Fruit fly (Drosophila melanogaster) whole organism, prepupa: ENCODE results near the gene CG15515.

Experiments
- Blimp-1 ChIP-seq: fragments of 200-800 bp; sonication (Bioruptor generic); optimal IDR thresholded peaks from 3 replicates; lab custom pipeline; 2017; ENCODE audit warnings: missing biosample characterization, missing genetic modification characterization, mild to moderate bottlenecking, moderate library complexity, missing genetic modification reagents
- CG10631 ChIP-seq: fragments of 200-800 bp; sonication (Bioruptor generic); optimal IDR thresholded peaks from 2 replicates; lab custom pipeline; 2016; ENCODE audit warnings: missing biosample characterization, missing genetic modification characterization
- CG10669 ChIP-seq: fragments of 200-800 bp; sonication (Bioruptor generic); optimal IDR thresholded peaks from 3 replicates; lab custom pipeline; 2018; ENCODE audit warnings: missing biosample characterization, mild to moderate bottlenecking, missing genetic modification characterization, moderate library complexity
- CG11294 ChIP-seq: fragments of 200-800 bp; sonication (Bioruptor generic); IDR thresholded peaks from 2 replicates; pipeline ENCODE4 v1.3.6; 2022; ENCODE audit warnings: missing biosample characterization, missing genetic modification characterization
- CG11762 ChIP-seq: fragments of 200-800 bp; sonication (Bioruptor generic); optimal IDR thresholded peaks from 3 replicates; lab custom pipeline; 2016; ENCODE audit warnings: missing biosample characterization, missing genetic modification characterization; ENCODE audit not compliant: insufficient read depth
- CG11902 ChIP-seq: fragments of 200-800 bp; sonication (Bioruptor generic); optimal IDR thresholded peaks from 3 replicates; lab custom pipeline; 2016; ENCODE audit warnings: missing biosample characterization, missing genetic modification characterization
- CG1621 ChIP-seq: fragments of 200-800 bp; sonication (Bioruptor generic); optimal IDR thresholded peaks from 3 replicates; lab custom pipeline; 2018; ENCODE audit warnings: missing biosample characterization, mild to moderate bottlenecking, missing genetic modification characterization
- CG16779 ChIP-seq: fragments of 200-800 bp; sonication (Bioruptor generic); optimal IDR thresholded peaks from 3 replicates; lab custom pipeline; 2017; ENCODE audit warnings: missing biosample characterization, mild to moderate bottlenecking, missing genetic modification characterization
- CG3032 ChIP-seq: fragments of 200-800 bp; optimal IDR thresholded peaks from 2 replicates; lab custom pipeline; 2019; ENCODE audit warnings: missing biosample characterization, mild to moderate bottlenecking, missing genetic modification characterization, moderate library complexity
- CG34406 ChIP-seq: fragments of 200-800 bp; sonication (Bioruptor generic); optimal IDR thresholded peaks from 3 replicates; lab custom pipeline; 2016; ENCODE audit warnings: missing biosample characterization, missing genetic modification characterization
- CG3919 ChIP-seq: fragments of 200-800 bp; sonication (Bioruptor generic); optimal IDR thresholded peaks from 3 replicates; lab custom pipeline; 2016; ENCODE audit warnings: missing biosample characterization, missing genetic modification characterization
- CG4318 ChIP-seq: fragments of 200-800 bp; sonication (Bioruptor generic); optimal IDR thresholded peaks from 3 replicates; lab custom pipeline; 2017; ENCODE audit warnings: missing biosample characterization, mild to moderate bottlenecking, missing genetic modification characterization
- CG6163 ChIP-seq: fragments of 200-800 bp; sonication (Bioruptor generic); IDR thresholded peaks from 3 replicates; pipeline ENCODE4 v1.3.6; 2022; ENCODE audit warnings: missing biosample characterization, missing genetic modification characterization
- CG6276 ChIP-seq: fragments of 200-800 bp; sonication (Bioruptor generic); optimal IDR thresholded peaks from 2 replicates; lab custom pipeline; 2017; ENCODE audit warnings: missing biosample characterization, mild to moderate bottlenecking, missing genetic modification characterization
- CG6792 ChIP-seq: fragments of 200-800 bp; sonication (Bioruptor generic); optimal IDR thresholded peaks from 3 replicates; lab custom pipeline; 2016; ENCODE audit warnings: missing biosample characterization, missing genetic modification characterization
- CG6808 ChIP-seq: fragments of 200-800 bp; sonication (Bioruptor generic); optimal IDR thresholded peaks from 3 replicates; lab custom pipeline; 2017; ENCODE audit warnings: missing biosample characterization, missing genetic modification characterization, mild to moderate bottlenecking, moderate library complexity, missing genetic modification reagents
- CG6854 ChIP-seq: fragments of 200-800 bp; sonication (Bioruptor generic); optimal IDR thresholded peaks from 2 replicates; lab custom pipeline; 2017; ENCODE audit warnings: missing biosample characterization, mild to moderate bottlenecking, missing genetic modification characterization
- CG7368 ChIP-seq: fragments of 200-800 bp; sonication (Bioruptor generic); optimal IDR thresholded peaks from 3 replicates; lab custom pipeline; 2016; ENCODE audit warnings: missing biosample characterization, missing genetic modification characterization
- CG8319 ChIP-seq: fragments of 200-800 bp; sonication (Bioruptor generic); optimal IDR thresholded peaks from 3 replicates; lab custom pipeline; 2016; ENCODE audit warnings: missing biosample characterization, missing genetic modification characterization
- CG8632 ChIP-seq: fragments of 200-800 bp; sonication (Bioruptor generic); optimal IDR thresholded peaks from 3 replicates; lab custom pipeline; 2016; ENCODE audit warnings: missing biosample characterization, missing genetic modification characterization
- CG9139 ChIP-seq: fragments of 200-800 bp; sonication (Bioruptor generic); optimal IDR thresholded peaks from 3 replicates; lab custom pipeline; 2017; ENCODE audit warnings: missing biosample characterization, mild to moderate bottlenecking, missing genetic modification characterization
- Eip75B ChIP-seq: fragments of 200-800 bp; sonication (Bioruptor generic); optimal IDR thresholded peaks from 3 replicates; lab custom pipeline; 2016; ENCODE audit warnings: missing biosample characterization, missing genetic modification characterization
- Eip78C ChIP-seq: fragments of 200-800 bp; sonication (Bioruptor generic); peaks from one replicate; lab custom pipeline; 2016; ENCODE audit warnings: missing biosample characterization, missing genetic modification characterization
- Eip93F ChIP-seq: fragments of 200-800 bp; sonication (Bioruptor generic); optimal IDR thresholded peaks from 2 replicates; lab custom pipeline; 2016; ENCODE audit warnings: missing biosample characterization, mild to moderate bottlenecking, missing genetic modification characterization
- Ets21C ChIP-seq: fragments of 200-800 bp; sonication (Bioruptor generic); optimal IDR thresholded peaks from 3 replicates; lab custom pipeline; 2016; ENCODE audit warnings: missing biosample characterization, missing genetic modification characterization
- Ets96B ChIP-seq: fragments of 200-800 bp; optimal IDR thresholded peaks from 2 replicates; lab custom pipeline; 2019; ENCODE audit warnings: missing biosample characterization, mild to moderate bottlenecking, missing genetic modification characterization, moderate library complexity
- Gug ChIP-seq: fragments of 200-800 bp; sonication (Bioruptor generic); IDR thresholded peaks from 2 replicates; pipeline ENCODE4 v1.3.6; 2022; ENCODE audit warnings: missing biosample characterization, missing genetic modification characterization
- Hr38 ChIP-seq: sonication (Bioruptor generic); optimal IDR thresholded peaks from 2 replicates; lab custom pipeline; 2016; ENCODE audit warnings: missing biosample characterization, missing genetic modification characterization
- Hr4 ChIP-seq: fragments of 200-800 bp; sonication (Bioruptor generic); optimal IDR thresholded peaks from 3 replicates; lab custom pipeline; 2016; ENCODE audit warnings: missing biosample characterization, missing genetic modification characterization
- Lpt ChIP-seq: fragments of 200-800 bp; sonication (Bioruptor generic); optimal IDR thresholded peaks from 3 replicates; lab custom pipeline; 2016; ENCODE audit warnings: missing biosample characterization, missing genetic modification characterization
- Met ChIP-seq: fragments of 200-800 bp; sonication (Bioruptor generic); optimal IDR thresholded peaks from 3 replicates; lab custom pipeline; 2016; ENCODE audit warnings: missing biosample characterization, missing genetic modification characterization
- OdsH ChIP-seq: fragments of 200-800 bp; sonication (Bioruptor generic); optimal IDR thresholded peaks from 3 replicates; lab custom pipeline; 2016; ENCODE audit warnings: missing biosample characterization, missing genetic modification characterization
- Smox ChIP-seq: fragments of 200-800 bp; sonication (Bioruptor generic); optimal IDR thresholded peaks from 3 replicates; lab custom pipeline; 2016; ENCODE audit warnings: missing biosample characterization, missing genetic modification characterization
- Sox102F ChIP-seq: fragments of 200-800 bp; sonication (Bioruptor generic); optimal IDR thresholded peaks from 2 replicates; lab custom pipeline; 2016; ENCODE audit warnings: missing biosample characterization, mild to moderate bottlenecking, missing genetic modification characterization
- Sox14 ChIP-seq: fragments of 200-800 bp; sonication (Bioruptor generic); optimal IDR thresholded peaks from 3 replicates; lab custom pipeline; 2016; ENCODE audit warnings: missing biosample characterization, missing genetic modification characterization
- cyc ChIP-seq: fragments of 200-800 bp; sonication (Bioruptor generic); optimal IDR thresholded peaks from 3 replicates; lab custom pipeline; 2016; ENCODE audit warnings: missing biosample characterization, missing genetic modification characterization
- dac ChIP-seq: fragments of 200-800 bp; sonication (Bioruptor generic); optimal IDR thresholded peaks from 2 replicates; lab custom pipeline; 2017; ENCODE audit warnings: missing biosample characterization, mild to moderate bottlenecking, missing genetic modification characterization
- dsx ChIP-seq: fragments of 200-800 bp; optimal IDR thresholded peaks from 3 replicates; lab custom pipeline; 2019; ENCODE audit warnings: missing biosample characterization, mild to moderate bottlenecking, missing genetic modification characterization, moderate library complexity; ENCODE audit not compliant: poor library complexity, severe bottlenecking
- eg ChIP-seq: fragments of 200-800 bp; sonication (Bioruptor generic); IDR thresholded peaks from 3 replicates; pipeline ENCODE4 v1.3.6; 2022; ENCODE audit warnings: missing biosample characterization, missing genetic modification characterization
- esn ChIP-seq: fragments of 200-800 bp; sonication (Bioruptor generic); optimal IDR thresholded peaks from 2 replicates; lab custom pipeline; 2016; ENCODE audit warnings: missing biosample characterization, mild to moderate bottlenecking, missing genetic modification characterization, moderate library complexity
- fd59A ChIP-seq: fragments of 200-800 bp; sonication (Bioruptor generic); optimal IDR thresholded peaks from 2 replicates; lab custom pipeline; 2017; ENCODE audit warnings: missing biosample characterization, mild to moderate bottlenecking, missing genetic modification characterization, missing genetic modification reagents
- fd85E ChIP-seq: fragments of 200-800 bp; sonication (Bioruptor generic); optimal IDR thresholded peaks from 3 replicates; lab custom pipeline; 2016; ENCODE audit warnings: missing biosample characterization, missing genetic modification characterization
- fkh ChIP-seq: fragments of 200-800 bp; sonication (Bioruptor generic); optimal IDR thresholded peaks from 3 replicates; lab custom pipeline; 2017; ENCODE audit warnings: missing biosample characterization, mild to moderate bottlenecking, missing genetic modification characterization, moderate library complexity
- lz ChIP-seq: fragments of 200-800 bp; sonication (Bioruptor generic); optimal IDR thresholded peaks from 3 replicates; lab custom pipeline; 2016; ENCODE audit warnings: missing biosample characterization, missing genetic modification characterization
- net ChIP-seq: fragments of 200-800 bp; sonication (Bioruptor generic); optimal IDR thresholded peaks from 3 replicates; lab custom pipeline; 2016; ENCODE audit warnings: missing biosample characterization, missing genetic modification characterization
- pdm3 ChIP-seq: fragments of 200-800 bp; sonication (Bioruptor generic); optimal IDR thresholded peaks from 3 replicates; lab custom pipeline; 2016; ENCODE audit warnings: missing biosample characterization, missing genetic modification characterization
- salr ChIP-seq, 2 experiments: fragments of 200-800 bp; sonication (Bioruptor generic); optimal IDR thresholded peaks; 3 replicates each; lab custom pipeline; 2016 to 2018; ENCODE audit warnings: missing biosample characterization in 2 of 2, missing genetic modification characterization in 2 of 2, mild to moderate bottlenecking in 1 of 2
- ss ChIP-seq, 2 experiments: fragments of 200-800 bp; sonication (Bioruptor generic); optimal IDR thresholded peaks; 2 replicates in 1 of 2; 3 replicates in 1 of 2; lab custom pipeline; 2017 to 2018; ENCODE audit warnings: mild to moderate bottlenecking in 2 of 2, missing biosample characterization in 2 of 2, missing genetic modification characterization in 2 of 2, moderate library complexity in 1 of 2
- svp ChIP-seq: fragments of 200-800 bp; sonication (Bioruptor generic); peaks from one replicate; lab custom pipeline; 2016; ENCODE audit warnings: missing biosample characterization, missing genetic modification characterization
- topi ChIP-seq: fragments of 200-800 bp; sonication (Bioruptor generic); optimal IDR thresholded peaks from 3 replicates; lab custom pipeline; 2016; ENCODE audit warnings: missing biosample characterization, missing genetic modification characterization
- vri ChIP-seq: fragments of 200-800 bp; sonication (Bioruptor generic); optimal IDR thresholded peaks from 3 replicates; lab custom pipeline; 2016; ENCODE audit warnings: missing biosample characterization, mild to moderate bottlenecking, missing genetic modification characterization

CG15515 gene

DNA sequence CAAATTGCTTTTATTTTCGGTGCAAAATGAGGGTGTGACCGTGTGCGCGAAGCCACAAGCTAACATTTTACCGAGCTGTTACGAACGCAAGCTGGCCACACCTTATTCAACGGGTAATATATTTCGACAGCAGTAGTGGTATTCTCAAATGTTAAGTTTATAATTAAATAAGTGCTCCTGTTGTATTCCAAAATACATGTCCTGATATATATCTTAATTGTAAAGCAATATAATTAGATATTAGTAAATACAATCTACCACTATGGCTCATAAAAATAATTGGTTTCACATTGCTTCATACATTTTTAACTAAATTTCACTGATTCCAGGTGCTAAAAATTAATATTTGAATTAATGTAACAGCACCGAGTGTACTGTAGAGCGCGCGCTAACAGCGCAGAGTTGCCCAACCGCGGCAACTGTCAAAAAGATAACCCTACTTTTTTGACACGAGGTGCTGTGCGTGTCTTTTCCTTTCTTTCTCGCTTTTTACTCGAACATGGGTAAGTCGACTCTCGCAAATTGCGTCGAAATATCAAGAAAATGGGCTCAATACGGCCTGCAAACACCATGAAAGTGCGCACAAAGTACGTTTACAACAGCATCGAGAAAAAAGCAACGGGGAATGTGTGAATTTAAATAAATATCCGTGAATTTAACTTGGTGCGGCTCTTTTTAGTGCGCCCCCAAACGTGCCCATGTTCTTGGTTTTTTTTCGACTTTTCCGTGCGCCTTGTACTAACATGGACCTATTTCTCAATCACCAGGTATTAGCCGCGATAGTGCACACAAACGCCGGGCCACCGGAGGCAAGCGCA is 43.6 kb upstream of the CG15515 start, which contains the start of the genes CG15514 and RpS8:
Gene CG15514, minus strand, starts transcription at position 63 of the 818 bp plus-strand sequence.
Gene RpS8, plus strand, starts transcription at position 151 of the 818 bp plus-strand sequence.
- peak; percentile 3 for TF ChIP-seq CG1621
- no peak for TF ChIP-seq CG7368 (GFP tag; lab: Kevin White, UChicago)
- no peak for TF ChIP-seq Eip75B (GFP tag; lab: Kevin White, UChicago)
- peak; percentile 35 for TF ChIP-seq fkh (GFP tag; lab: Kevin White, UChicago)
- TF ChIP-seq Lpt (GFP tag; lab: Kevin White, UChicago): peak; percentile 6
- TF ChIP-seq CG11902 (GFP tag; lab: Kevin White, UChicago): no peak
- no peak for TF ChIP-seq svp (GFP tag; lab: Kevin White, UChicago)
- no peak for TF ChIP-seq CG10669 (GFP tag; lab: Kevin White, UChicago)
- peak; percentile 38 for TF ChIP-seq lz
- no peak for TF ChIP-seq CG6276 (GFP tag; lab: Kevin White, UChicago)
- TF ChIP-seq Sox14 (GFP tag; lab: Kevin White, UChicago): peak; percentile 10
- no peak for TF ChIP-seq fd85E (GFP tag; lab: Kevin White, UChicago)
- peak; percentile 43 for TF ChIP-seq CG6792 (GFP tag; lab: Kevin White, UChicago)
- TF ChIP-seq cyc (GFP tag; lab: Kevin White, UChicago): peak; percentile 11
- no peak for TF ChIP-seq CG8319 (GFP tag; lab: Kevin White, UChicago)
- peak; percentile 45 for TF ChIP-seq CG11762 (GFP tag; lab: Kevin White, UChicago)
- TF ChIP-seq CG34406 (GFP tag; lab: Kevin White, UChicago): peak; percentile 11
- TF ChIP-seq fd59A: no peak
- peak; percentile 47 for TF ChIP-seq CG3032
- TF ChIP-seq Hr38 (GFP tag; lab: Kevin White, UChicago): no peak
- no peak for TF ChIP-seq OdsH (GFP tag; lab: Kevin White, UChicago)
- peak; percentile 49 for TF ChIP-seq CG6854 (GFP tag; lab: Kevin White, UChicago)
- TF ChIP-seq CG10631 (GFP tag; lab: Kevin White, UChicago): no peak
- peak; percentile 20 for TF ChIP-seq topi (GFP tag; lab: Kevin White, UChicago)
- peak; percentile 23 for TF ChIP-seq CG3919 (GFP tag; lab: Kevin White, UChicago)
- no peak for TF ChIP-seq CG8632 (GFP tag; lab: Kevin White, UChicago)
- no peak for TF ChIP-seq net (GFP tag; lab: Kevin White, UChicago)
- TF ChIP-seq pdm3 (GFP tag; lab: Kevin White, UChicago): no peak
- peak; percentile 66 for TF ChIP-seq CG6163 (GFP tag; lab: Robert Waterston, UW)
- TF ChIP-seq eg (GFP tag; lab: Robert Waterston, UW): no peak
- peak; percentile 59 for TF ChIP-seq Gug
- peak; percentile 79 for TF ChIP-seq Eip78C (GFP tag; lab: Kevin White, UChicago)
- TF ChIP-seq CG9139 (GFP tag; lab: Kevin White, UChicago): no peak
- peak; percentile 50 for TF ChIP-seq esn (GFP tag; lab: Kevin White, UChicago)
- TF ChIP-seq Met: no peak
- TF ChIP-seq ss (GFP tag; optimal IDR thresholded peaks at IDR 0.05; lab: Kevin White, UChicago): peak; percentile 12 to 42
- no peak for TF ChIP-seq CG4318 (GFP tag; lab: Kevin White, UChicago)
- TF ChIP-seq dac (GFP tag; lab: Kevin White, UChicago): no peak
- no peak for TF ChIP-seq Ets21C (GFP tag; lab: Kevin White, UChicago)
- TF ChIP-seq vri: no peak
- no peak for TF ChIP-seq Sox102F (GFP tag; lab: Kevin White, UChicago)
- peak; percentile 72 for TF ChIP-seq Ets96B
- no peak for TF ChIP-seq Smox (GFP tag; lab: Kevin White, UChicago)
- TF ChIP-seq CG11294: no peak
- peak in 1 of 2 experiments; percentile 17 for TF ChIP-seq salr (GFP tag; optimal IDR thresholded peaks at IDR 0.05; lab: Kevin White, UChicago)
- TF ChIP-seq CG16779: no peak
- TF ChIP-seq Hr4 (GFP tag; lab: Kevin White, UChicago): no peak
- peak; percentile 50 for TF ChIP-seq Blimp-1
- no peak for TF ChIP-seq dsx (GFP tag; lab: Kevin White, UChicago)
- no peak for TF ChIP-seq Eip93F
- TF ChIP-seq CG6808 (GFP tag; lab: Kevin White, UChicago): no peak
